Fruit fly (Drosophila melanogaster) whole organism, embryonic: ENCODE results near the gene blp.

ENCODE experiments used
- CG11560 ChIP-seq: fragments of 200-800 bp; sonication (Bioruptor generic); IDR thresholded peaks from 3 replicates; pipeline ENCODE4 v1.3.6; 2022; ENCODE audit warnings: missing biosample characterization, missing genetic modification characterization
- CG17186 ChIP-seq: fragments of 200-800 bp; sonication (Bioruptor generic); optimal IDR thresholded peaks from 3 replicates; lab custom pipeline; 2017; ENCODE audit warnings: missing biosample characterization, missing genetic modification reagents, missing genetic modification characterization
- CG2116 ChIP-seq: fragments of 200-800 bp; sonication (Bioruptor generic); optimal IDR thresholded peaks from 3 replicates; lab custom pipeline; 2018; ENCODE audit warnings: missing biosample characterization, mild to moderate bottlenecking, missing genetic modification characterization
- CG31388 ChIP-seq: fragments of 200-800 bp; sonication (Bioruptor generic); optimal IDR thresholded peaks from 2 replicates; lab custom pipeline; 2016; ENCODE audit warnings: missing biosample characterization, missing genetic modification characterization
- CG3281 ChIP-seq: fragments of 200-800 bp; sonication (Bioruptor generic); optimal IDR thresholded peaks from 3 replicates; lab custom pipeline; 2017; ENCODE audit warnings: missing biosample characterization, mild to moderate bottlenecking, missing genetic modification characterization
- CG7372 ChIP-seq: fragments of 200-800 bp; sonication (Bioruptor generic); IDR thresholded peaks from 2 replicates; pipeline ENCODE4 v1.3.6; 2022; ENCODE audit warnings: missing biosample characterization, missing genetic modification characterization
- Gug ChIP-seq: fragments of 200-800 bp; sonication (Bioruptor generic); IDR thresholded peaks from 4 replicates; pipeline ENCODE4 v1.3.6; 2022; ENCODE audit warnings: missing biosample characterization, missing genetic modification characterization
- MBD-R2 ChIP-seq: fragments of 200-800 bp; sonication (Bioruptor generic); IDR thresholded peaks from 2 replicates; pipeline ENCODE4 v1.3.6; 2022; ENCODE audit warnings: missing biosample characterization, missing genetic modification characterization
- Six4 ChIP-seq: fragments of 200-800 bp; sonication (Bioruptor generic); optimal IDR thresholded peaks from 2 replicates; lab custom pipeline; 2016; ENCODE audit warnings: missing biosample characterization, missing genetic modification characterization
- crp ChIP-seq, 2 experiments: fragments of 200-800 bp; sonication (Bioruptor generic); optimal IDR thresholded peaks; 2 replicates in 1 of 2; 3 replicates in 1 of 2; lab custom pipeline; 2017; ENCODE audit warnings: missing biosample characterization in 2 of 2, missing genetic modification characterization in 2 of 2, mild to moderate bottlenecking in 1 of 2, moderate library complexity in 1 of 2
- lola ChIP-seq, 3 experiments: fragments of >200 bp in 2 of 3; fragments of 200-800 bp in 1 of 3; sonication (Bioruptor generic) in 1 of 3; optimal IDR thresholded peaks; 2 replicates each; lab custom pipeline; 2017 to 2019; ENCODE audit warnings: missing biosample characterization in 3 of 3, missing genetic modification characterization in 3 of 3, mild to moderate bottlenecking in 1 of 3, moderate library complexity in 1 of 3
- trem ChIP-seq: fragments of 200-800 bp; optimal IDR thresholded peaks from 3 replicates; lab custom pipeline; 2019; ENCODE audit warnings: missing biosample characterization, mild to moderate bottlenecking, missing genetic modification characterization, moderate library complexity

DNA sequence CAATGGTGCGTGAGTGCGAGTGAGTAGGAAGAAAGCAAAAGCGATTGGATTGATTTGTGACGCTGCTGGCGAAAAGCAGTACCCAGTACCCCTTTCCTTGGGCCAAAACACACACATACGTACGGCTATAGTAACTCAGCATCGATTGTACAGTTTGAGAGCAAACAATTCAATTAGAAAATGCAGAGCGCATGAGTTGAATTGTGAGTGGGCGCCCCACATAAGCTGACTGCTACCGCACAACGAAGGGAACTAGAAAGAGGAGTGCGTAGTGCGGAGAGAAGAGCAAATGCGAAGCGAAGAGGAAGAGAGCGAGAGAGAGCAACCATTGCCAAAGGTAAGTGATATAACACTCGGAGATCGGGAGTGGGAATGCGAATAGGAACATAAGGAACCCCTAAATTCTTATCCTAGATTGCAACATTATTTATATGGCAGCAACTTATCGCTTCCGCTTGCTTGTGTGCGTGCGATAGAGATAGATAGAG is 39.9 kb downstream of the blp start:
- TF ChIP-seq Gug: no peak
- no peak for TF ChIP-seq crp (GFP tag; optimal IDR thresholded peaks at IDR 0.05; lab: Kevin White, UChicago)
- no peak for TF ChIP-seq CG3281 (GFP tag; lab: Kevin White, UChicago)
- TF ChIP-seq Six4 (GFP tag; lab: Kevin White, UChicago): no peak
- no peak for TF ChIP-seq CG11560
- TF ChIP-seq CG31388 (GFP tag; lab: Kevin White, UChicago): no peak
- no peak for TF ChIP-seq CG2116 (GFP tag; lab: Kevin White, UChicago)
- no peak for TF ChIP-seq trem (tag; lab: Kevin White, UChicago)
- TF ChIP-seq CG17186 (GFP tag; lab: Kevin White, UChicago): no peak
- no peak for TF ChIP-seq lola (GFP tag; optimal IDR thresholded peaks at IDR 0.05; lab: Kevin White, UChicago)
- TF ChIP-seq MBD-R2 (GFP tag; lab: Robert Waterston, UW): no peak
- TF ChIP-seq CG7372 (GFP tag; lab: Robert Waterston, UW): no peak
